Worm (Caenorhabditis elegans) whole organism, L1 larva: ENCODE results near the gene arrd-16.

Experiments used
- C34B4.2 ChIP-seq: sonication (generic microtip); optimal IDR thresholded peaks from 2 replicates; lab custom pipeline; 2017; ENCODE audit warnings: mild to moderate bottlenecking, missing genetic modification characterization, missing compliant biosample characterization
- F16B12.6 ChIP-seq: fragments of 150-350 bp; optimal IDR thresholded peaks from 2 replicates; lab custom pipeline; 2014; ENCODE audit warnings: missing biosample characterization, missing genetic modification characterization
- Y116A8C.19 ChIP-seq: sonication (generic microtip); optimal IDR thresholded peaks from 2 replicates; lab custom pipeline; 2016; ENCODE audit warnings: missing compliant biosample characterization, missing genetic modification characterization, borderline replicate concordance
- alr-1 ChIP-seq: fragments of 200-800 bp; sonication (Bioruptor generic); optimal IDR thresholded peaks from 2 replicates; lab custom pipeline; 2018; ENCODE audit warnings: borderline replicate concordance, mild to moderate bottlenecking, missing genetic modification characterization, missing compliant biosample characterization
- aly-2 ChIP-seq: fragments of 150-350 bp; optimal IDR thresholded peaks from 2 replicates; lab custom pipeline; 2014; ENCODE audit warnings: missing biosample characterization, missing genetic modification characterization
- blmp-1 ChIP-seq: fragments of 150-350 bp; optimal IDR thresholded peaks from 2 replicates; lab custom pipeline; 2014; ENCODE audit warnings: missing biosample characterization, missing genetic modification characterization
- ceh-8 ChIP-seq: fragments of 200-800 bp; sonication (Bioruptor generic); optimal IDR thresholded peaks from 2 replicates; lab custom pipeline; 2018; ENCODE audit warnings: mild to moderate bottlenecking, missing genetic modification characterization, moderate library complexity, missing compliant biosample characterization
- ceh-82 ChIP-seq, 3 experiments: fragments of 150-350 bp in 1 of 3; sonication (generic microtip) in 2 of 3; optimal IDR thresholded peaks; 2 replicates each; lab custom pipeline; 2014 to 2017; ENCODE audit warnings: missing biosample characterization in 3 of 3, missing genetic modification characterization in 3 of 3
- ceh-88 ChIP-seq: fragments of 200-800 bp; sonication (Bioruptor generic); IDR thresholded peaks from 2 replicates; pipeline ENCODE4 v1.3.6; 2022; ENCODE audit warnings: missing genetic modification characterization, missing compliant biosample characterization
- ceh-90 ChIP-seq: sonication (generic microtip); optimal IDR thresholded peaks from 2 replicates; lab custom pipeline; 2016; ENCODE audit warnings: missing genetic modification characterization, missing compliant biosample characterization
- dpl-1 ChIP-seq, 3 experiments: fragments of 150-350 bp in 2 of 3; sonication (generic microtip) in 1 of 3; optimal IDR thresholded peaks; 2 replicates each; lab custom pipeline; 2014 to 2017; ENCODE audit warnings: missing biosample characterization in 3 of 3, missing genetic modification characterization in 3 of 3, missing genetic modification reagents in 3 of 3
- efl-1 ChIP-seq, 4 experiments: fragments of 150-350 bp; optimal IDR thresholded peaks in 3 of 4; peaks in 1 of 4; 1 replicate in 1 of 4; 2 replicates in 3 of 4; lab custom pipeline; 2014; ENCODE audit warnings: missing biosample characterization in 2 of 4, missing genetic modification characterization in 2 of 4, missing genetic modification reagents in 2 of 4
- elt-2 ChIP-seq: sonication (generic microtip); optimal IDR thresholded peaks from 2 replicates; lab custom pipeline; 2016; ENCODE audit warnings: missing genetic modification characterization, mild to moderate bottlenecking, inconsistent platforms, missing compliant biosample characterization, missing genetic modification reagents
- elt-3 ChIP-seq, 6 experiments: fragments of 150-350 bp in 1 of 6; sonication (generic microtip); optimal IDR thresholded peaks; 2 replicates each; lab custom pipeline; 2017 to 2018; ENCODE audit warnings: missing biosample characterization in 6 of 6, missing genetic modification characterization in 6 of 6, inconsistent platforms in 1 of 6
- hlh-4 ChIP-seq: sonication (generic microtip); optimal IDR thresholded peaks from 2 replicates; lab custom pipeline; 2016; ENCODE audit warnings: mild to moderate bottlenecking, missing genetic modification characterization, missing compliant biosample characterization
- irx-1 ChIP-seq: sonication (generic microtip); optimal IDR thresholded peaks from 2 replicates; lab custom pipeline; 2016; ENCODE audit warnings: missing genetic modification characterization, missing compliant biosample characterization
- jun-1 ChIP-seq: fragments of 150-350 bp; optimal IDR thresholded peaks from 2 replicates; lab custom pipeline; 2014; ENCODE audit warnings: missing biosample characterization, missing genetic modification reagents, missing genetic modification characterization
- lin-35 ChIP-seq, 2 experiments: fragments of 150-350 bp; optimal IDR thresholded peaks; 2 replicates each; lab custom pipeline; 2014; ENCODE audit warnings: missing biosample characterization in 2 of 2, missing genetic modification characterization in 2 of 2, missing genetic modification reagents in 2 of 2
- lin-39 ChIP-seq: fragments of 150-350 bp; optimal IDR thresholded peaks from 2 replicates; lab custom pipeline; 2014; ENCODE audit warnings: missing biosample characterization, missing genetic modification reagents, missing genetic modification characterization
- lsy-2 ChIP-seq, 2 experiments: fragments of 150-350 bp; optimal IDR thresholded peaks; 2 replicates each; lab custom pipeline; 2014; ENCODE audit warnings: missing biosample characterization in 2 of 2, missing genetic modification characterization in 2 of 2
- mdl-1 ChIP-seq, 2 experiments: fragments of 150-350 bp; optimal IDR thresholded peaks; 2 replicates each; lab custom pipeline; 2014 to 2017; ENCODE audit warnings: missing biosample characterization in 2 of 2, missing genetic modification characterization in 2 of 2, inconsistent platforms in 1 of 2
- nhr-11 ChIP-seq: fragments of 150-350 bp; optimal IDR thresholded peaks from 2 replicates; lab custom pipeline; 2014; ENCODE audit warnings: missing biosample characterization, missing genetic modification characterization
- nhr-12 ChIP-seq: sonication (generic microtip); optimal IDR thresholded peaks from 2 replicates; lab custom pipeline; 2017; ENCODE audit warnings: missing biosample characterization, missing genetic modification characterization
- nhr-19 ChIP-seq: fragments of 200-800 bp; sonication (Bioruptor generic); conservative IDR thresholded peaks from 2 replicates; pipeline ENCODE4 v1.3.6; 2022; ENCODE audit warnings: missing genetic modification characterization, missing compliant biosample characterization
- nhr-237 ChIP-seq: fragments of 150-350 bp; optimal IDR thresholded peaks from 2 replicates; lab custom pipeline; 2014; ENCODE audit warnings: missing biosample characterization, missing genetic modification characterization
- nhr-47 ChIP-seq: sonication (generic microtip); optimal IDR thresholded peaks from 2 replicates; lab custom pipeline; 2016; ENCODE audit warnings: mild to moderate bottlenecking, missing genetic modification characterization, moderate library complexity, missing compliant biosample characterization
- nhr-71 ChIP-seq: sonication (generic microtip); optimal IDR thresholded peaks from 2 replicates; lab custom pipeline; 2016; ENCODE audit warnings: mild to moderate bottlenecking, missing genetic modification characterization, moderate library complexity, missing compliant biosample characterization
- nhr-77 ChIP-seq: fragments of 150-350 bp; optimal IDR thresholded peaks from 2 replicates; lab custom pipeline; 2014; ENCODE audit warnings: missing biosample characterization, missing genetic modification characterization
- nhr-90 ChIP-seq: sonication (generic microtip); optimal IDR thresholded peaks from 2 replicates; lab custom pipeline; 2016; ENCODE audit warnings: mild to moderate bottlenecking, missing genetic modification characterization, missing compliant biosample characterization; ENCODE audit not compliant: poor library complexity
- pax-3 ChIP-seq: fragments of 200-800 bp; sonication (Bioruptor generic); optimal IDR thresholded peaks from 2 replicates; lab custom pipeline; 2018; ENCODE audit warnings: mild to moderate bottlenecking, missing genetic modification characterization, moderate library complexity, missing compliant biosample characterization
- skn-1 ChIP-seq: fragments of 150-350 bp; optimal IDR thresholded peaks from 2 replicates; lab custom pipeline; 2014; ENCODE audit warnings: missing biosample characterization, missing genetic modification characterization
- snu-23 ChIP-seq: sonication (generic microtip); optimal IDR thresholded peaks from 2 replicates; lab custom pipeline; 2016; ENCODE audit warnings: missing genetic modification characterization, missing compliant biosample characterization
- sup-37 ChIP-seq: fragments of 200-800 bp; sonication (Bioruptor generic); optimal IDR thresholded peaks from 2 replicates; lab custom pipeline; 2018; ENCODE audit warnings: mild to moderate bottlenecking, missing genetic modification characterization, missing compliant biosample characterization
- unc-86 ChIP-seq: sonication (generic microtip); optimal IDR thresholded peaks from 2 replicates; lab custom pipeline; 2016; ENCODE audit warnings: missing genetic modification characterization, missing compliant biosample characterization
- unc-98 ChIP-seq: fragments of 200-800 bp; sonication (Bioruptor generic); IDR thresholded peaks from 2 replicates; pipeline ENCODE4 v1.3.6; 2022; ENCODE audit warnings: missing genetic modification characterization, missing compliant biosample characterization
- vab-15 ChIP-seq: sonication (generic microtip); optimal IDR thresholded peaks from 2 replicates; lab custom pipeline; 2017; ENCODE audit warnings: missing genotype, mild to moderate bottlenecking, missing genetic modification characterization, missing compliant biosample characterization
- xbp-1 ChIP-seq: sonication (generic microtip); optimal IDR thresholded peaks from 2 replicates; lab custom pipeline; 2016; ENCODE audit warnings: missing genetic modification characterization, missing compliant biosample characterization
- ztf-11 ChIP-seq, 2 experiments: sonication (generic microtip); optimal IDR thresholded peaks; 2 replicates each; lab custom pipeline; 2016 to 2017; ENCODE audit warnings: missing genetic modification characterization in 2 of 2, missing biosample characterization in 1 of 2, missing compliant biosample characterization in 1 of 2
- ztf-4 ChIP-seq: fragments of 150-350 bp; optimal IDR thresholded peaks from 2 replicates; lab custom pipeline; 2014; ENCODE audit warnings: missing biosample characterization, missing genetic modification characterization

arrd-16 gene

DNA sequence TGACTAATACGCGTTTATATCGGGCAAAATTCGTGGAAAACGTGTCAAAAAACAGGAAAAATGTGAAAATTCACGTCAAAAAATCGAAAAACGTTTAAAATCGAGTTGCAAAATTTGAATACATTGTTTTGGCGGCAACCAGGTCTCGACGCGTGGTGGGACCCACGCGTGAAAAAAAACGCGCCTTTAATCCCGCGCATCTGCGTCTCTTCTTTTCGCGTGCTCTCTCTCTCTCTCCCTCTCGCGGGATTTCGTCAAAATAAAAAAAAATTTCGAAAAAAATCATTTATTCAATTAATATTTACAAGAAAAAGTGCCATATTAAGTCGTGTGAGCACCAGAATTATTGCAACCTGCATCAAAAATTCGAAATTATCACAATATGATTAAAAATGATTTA lies 31.2 kb upstream of the arrd-16 start, which contains the start of gene ani-1 (continued):
- peak; percentile 43 for TF ChIP-seq nhr-77 (tag; lab: Kevin White, UChicago)
- TF ChIP-seq irx-1: peak; percentile 36
- TF ChIP-seq nhr-90: peak; percentile 49
- TF ChIP-seq dpl-1 (GFP tag; optimal IDR thresholded peaks at IDR 0.05; lab: Kevin White, UChicago): peak; percentile 88 to 92 (median 90)
- TF ChIP-seq ceh-88 (GFP tag; lab: Robert Waterston, UW): peak; percentile 34; the same call in 1 of the 2 replicates
- peak; percentile 79 for TF ChIP-seq nhr-71 (tag; lab: Kevin White, UChicago)
- peak in 1 of 2 experiments; percentile 17 for TF ChIP-seq ztf-11 (tag; optimal IDR thresholded peaks at IDR 0.05; lab: Kevin White, UChicago)
- no peak for TF ChIP-seq ceh-90
- peak in 1 of 2 experiments; percentile 46 for TF ChIP-seq mdl-1 (tag; optimal IDR thresholded peaks at IDR 0.05; lab: Kevin White, UChicago)
- peak; percentile 82 to 89 for TF ChIP-seq lsy-2 (tag; optimal IDR thresholded peaks at IDR 0.05; lab: Kevin White, UChicago)
- peak; percentile 61 for TF ChIP-seq skn-1 (tag; lab: Kevin White, UChicago)

ce11 chrIII:12453785-12454184 lies 30.7 kb upstream of the arrd-16 start:
- TF ChIP-seq nhr-11 (tag; lab: Kevin White, UChicago) (no peak), elt-3 (tag; optimal IDR thresholded peaks at IDR 0.05; lab: Kevin White, UChicago) (no peak), elt-2 (peak; percentile 76), nhr-71 (tag; lab: Kevin White, UChicago) (no peak), unc-98 (GFP tag; lab: Robert Waterston, UW) (no peak), irx-1 (no peak), ceh-8 (GFP tag; lab: Kevin White, UChicago) (no peak), efl-1 (optimal IDR thresholded peaks at IDR 0.05; lab: Kevin White, UChicago) (no peak), efl-1 (GFP tag; optimal IDR thresholded peaks at IDR 0.05 in 1 of 2; lab: Kevin White, UChicago) (peak in 1 of 2 experiments; percentile 70), lin-39 (no peak)

DNA sequence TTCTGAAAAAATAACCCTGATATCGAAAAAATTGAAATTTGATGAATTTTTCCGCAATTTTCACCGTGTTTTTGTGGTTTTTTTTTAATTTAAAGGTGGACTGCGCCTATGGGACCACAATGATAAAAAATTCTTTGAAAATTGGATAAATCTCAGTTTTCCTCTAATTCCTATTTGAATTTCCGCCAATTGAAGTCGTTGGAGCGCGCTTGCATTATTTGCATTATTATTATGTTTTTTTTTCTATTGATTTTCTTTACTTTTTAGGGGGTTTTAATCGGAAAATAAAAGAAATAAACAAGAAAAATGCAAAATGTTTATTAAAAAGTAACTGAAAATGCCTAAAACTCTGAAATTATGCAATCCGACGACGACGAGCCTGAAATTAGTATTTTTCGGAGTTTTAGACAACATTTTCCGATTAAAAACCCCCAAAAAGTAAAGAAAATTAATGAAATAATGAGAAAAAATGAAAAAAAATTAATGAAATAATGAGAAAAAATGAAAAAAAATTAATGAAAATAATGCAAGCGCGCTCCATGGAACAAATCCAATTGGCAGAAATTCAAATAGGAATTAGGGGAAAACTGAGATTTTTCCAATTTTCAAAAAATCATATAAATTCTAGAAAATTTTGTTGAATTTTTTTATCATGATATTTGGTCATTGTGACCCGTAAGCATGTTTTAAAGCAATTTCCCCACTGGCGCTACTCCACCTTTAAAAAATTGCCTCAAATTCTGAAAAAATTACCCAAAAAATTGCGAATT lies 28.7 kb upstream of the arrd-16 start:
- no peak for TF ChIP-seq hlh-4 (tag; lab: Kevin White, UChicago)
- peak in 1 of 2 experiments; percentile 13 for TF ChIP-seq lin-35 (GFP tag; optimal IDR thresholded peaks at IDR 0.05; lab: Kevin White, UChicago)
- TF ChIP-seq dpl-1 (GFP tag; optimal IDR thresholded peaks at IDR 0.05; lab: Kevin White, UChicago): peak in 2 of 3 experiments; percentile 23 to 39
- TF ChIP-seq sup-37 (GFP tag; lab: Kevin White, UChicago): no peak
- TF ChIP-seq efl-1 (optimal IDR thresholded peaks at IDR 0.05; lab: Kevin White, UChicago): peak in 1 of 2 experiments; percentile 53
- TF ChIP-seq efl-1 (GFP tag; optimal IDR thresholded peaks at IDR 0.05 in 1 of 2; lab: Kevin White, UChicago): peak; percentile 34 to 95
- no peak for TF ChIP-seq jun-1 (tag; lab: Kevin White, UChicago)
- no peak for TF ChIP-seq unc-86 (tag; lab: Kevin White, UChicago)
- peak; percentile 79 for TF ChIP-seq ztf-4
- no peak for TF ChIP-seq nhr-11 (tag; lab: Kevin White, UChicago)
- no peak for TF ChIP-seq nhr-12 (tag; lab: Kevin White, UChicago)

DNA sequence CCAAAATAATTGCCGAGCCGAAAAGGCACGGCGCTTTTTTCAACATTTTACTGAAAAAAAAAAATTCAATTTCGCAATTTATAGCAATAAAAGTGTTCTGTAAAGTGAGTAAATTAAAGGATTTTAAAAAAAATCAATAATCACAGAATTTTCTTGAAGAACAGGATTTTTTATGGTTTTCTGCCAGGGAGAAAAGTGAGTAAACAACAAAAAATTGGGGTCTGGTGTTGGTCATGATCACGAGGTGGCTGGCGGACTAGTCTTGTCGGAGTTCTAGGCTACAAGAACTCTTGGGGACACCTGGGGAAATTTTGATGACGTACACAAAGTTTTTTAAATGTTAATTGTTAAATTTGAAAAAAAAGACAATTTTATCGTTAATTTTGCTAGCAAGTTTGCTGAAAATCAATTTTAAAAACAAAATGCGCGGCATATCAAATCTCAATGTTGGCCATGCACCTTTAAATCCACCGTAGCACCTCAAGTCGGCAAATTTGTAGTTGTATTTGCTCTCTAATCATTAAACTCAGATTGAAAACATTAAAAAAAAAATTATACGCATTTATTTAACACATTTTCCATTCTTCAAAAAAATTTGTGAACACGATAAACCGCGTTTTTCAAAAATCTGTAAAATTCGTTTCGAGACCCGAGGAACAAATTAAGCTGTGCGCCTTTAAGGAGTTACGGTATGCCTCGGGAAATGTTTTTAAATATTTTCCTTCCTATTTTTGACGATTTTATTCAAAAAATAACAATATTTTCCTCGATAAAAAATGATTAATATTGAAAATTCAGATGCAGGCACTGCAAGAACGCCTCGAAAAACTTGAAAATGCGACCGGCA lies 27.5 kb upstream of the arrd-16 start, which contains the start of the genes scav-3 and Y49E10.21:
Gene scav-3 (minus strand): TSS at position 50 of the 847 bp plus-strand sequence.
Gene Y49E10.21 (plus strand): TSS at position 797 of the 847 bp plus-strand sequence.
- no peak for TF ChIP-seq pax-3 (tag; lab: Kevin White, UChicago)
- TF ChIP-seq aly-2 (tag; lab: Kevin White, UChicago): no peak
- TF ChIP-seq C34B4.2 (tag; lab: Kevin White, UChicago): no peak
- TF ChIP-seq lin-35 (GFP tag; optimal IDR thresholded peaks at IDR 0.05; lab: Kevin White, UChicago): peak; percentile 42 to 66
- peak; percentile 9 to 56 (median 41) for TF ChIP-seq dpl-1 (GFP tag; optimal IDR thresholded peaks at IDR 0.05; lab: Kevin White, UChicago)
- no peak for TF ChIP-seq nhr-237 (tag; lab: Kevin White, UChicago)
- no peak for TF ChIP-seq Y116A8C.19 (tag; lab: Kevin White, UChicago)
- TF ChIP-seq elt-3 (tag; optimal IDR thresholded peaks at IDR 0.05; lab: Kevin White, UChicago): peak in 1 of 6 experiments; percentile 18
- TF ChIP-seq unc-98 (GFP tag; lab: Robert Waterston, UW): no peak
- peak; percentile 17 for TF ChIP-seq F16B12.6 (tag; lab: Kevin White, UChicago)
- no peak for TF ChIP-seq nhr-90
- TF ChIP-seq snu-23 (GFP tag; lab: Kevin White, UChicago): peak; percentile 52
- no peak for TF ChIP-seq ceh-90
- TF ChIP-seq nhr-19 (GFP tag; lab: Robert Waterston, UW): no peak
- TF ChIP-seq ztf-11 (tag; optimal IDR thresholded peaks at IDR 0.05; lab: Kevin White, UChicago): no peak
- peak; percentile 44 to 52 for TF ChIP-seq efl-1 (optimal IDR thresholded peaks at IDR 0.05; lab: Kevin White, UChicago)
- peak; percentile 21 to 61 for TF ChIP-seq efl-1 (GFP tag; optimal IDR thresholded peaks at IDR 0.05 in 1 of 2; lab: Kevin White, UChicago)
- TF ChIP-seq ceh-82 (tag; optimal IDR thresholded peaks at IDR 0.05; lab: Kevin White, UChicago): peak in 1 of 3 experiments; percentile 2
- no peak for TF ChIP-seq nhr-47
- TF ChIP-seq xbp-1 (tag; lab: Kevin White, UChicago): peak; percentile 41
- TF ChIP-seq alr-1 (tag; lab: Kevin White, UChicago): no peak
- peak; percentile 31 for TF ChIP-seq blmp-1 (tag; lab: Kevin White, UChicago)
- TF ChIP-seq vab-15 (tag; lab: Kevin White, UChicago): no peak
- peak; percentile 37 to 48 for TF ChIP-seq lsy-2 (tag; optimal IDR thresholded peaks at IDR 0.05; lab: Kevin White, UChicago)
